Worm (Caenorhabditis elegans): ENCODE measurements around the gene C34F6.7.

- TF ChIP-seq fkh-10 (GFP tag; optimal IDR thresholded peaks at IDR 0.05), result no peak
- no peak for TF ChIP-seq ama-1 (optimal IDR thresholded peaks at IDR 0.05)
- no peak for TF ChIP-seq mxl-3 (GFP tag; optimal IDR thresholded peaks at IDR 0.05)
- no peak for TF ChIP-seq unc-62 (GFP tag; optimal IDR thresholded peaks at IDR 0.05 in 1 of 2)
- TF ChIP-seq unc-62 (tag; optimal IDR thresholded peaks at IDR 0.05), result no peak
- TF ChIP-seq zip-11 (GFP tag; IDR thresholded peaks at IDR 0.05), result no peak
- peak in 1 of 2 experiments; percentile 6 for TF ChIP-seq mdl-1 (tag; optimal IDR thresholded peaks at IDR 0.05)
- no peak for TF ChIP-seq Y105C5A.15 (GFP tag; IDR thresholded peaks at IDR 0.05)
- TF ChIP-seq pha-4 (GFP tag; IDR thresholded peaks at IDR 0.05), result no peak
- no peak for TF ChIP-seq pha-4 (tag; optimal IDR thresholded peaks at IDR 0.05)
- no peak for TF ChIP-seq lin-15B (tag; optimal IDR thresholded peaks at IDR 0.05)
- no peak for TF ChIP-seq nhr-77 (tag; optimal IDR thresholded peaks at IDR 0.05)
- no peak for TF ChIP-seq spr-3 (GFP tag; optimal IDR thresholded peaks at IDR 0.05)
- no peak for TF ChIP-seq madf-9 (GFP tag; conservative IDR thresholded peaks at IDR 0.05)
Observed at ce11 chrX:11240585-11241115, 25.4 kb upstream of the C34F6.7 start, which contains the start of gene C34F6.10.

Data from whole organism, L4 larva.